Fruit fly (Drosophila melanogaster) S2 (cell line): Measurements from ENCODE around the gene fau.

Source experiments
- CG8478 ChIP-seq: fragments of >200 bp; optimal IDR thresholded peaks from 2 replicates; lab custom pipeline; 2018
- CTCF ChIP-seq, 2 experiments: fragments of >200 bp; optimal IDR thresholded peaks; 2 replicates each; lab custom pipeline; 2018

dm6 chr3R:10780161-10780560 lies 3.0 kb upstream of the fau start:
- TF ChIP-seq CTCF (optimal IDR thresholded peaks at IDR 0.05; lab: Kevin White, UChicago) (no peak), CG8478 (lab: Kevin White, UChicago) (no peak)
